Fruit fly (Drosophila melanogaster) whole organism, embryonic: ENCODE measurements around the gene aop.

Experiments used
- Awh ChIP-seq: fragments of 200-800 bp; sonication (Bioruptor generic); IDR thresholded peaks from 2 replicates; pipeline ENCODE4, ENCODE4 v1.3.6; 2022; ENCODE audit warnings: missing biosample characterization, missing genetic modification characterization
- CG10267 ChIP-seq: fragments of 200-800 bp; sonication (Bioruptor generic); optimal IDR thresholded peaks from 2 replicates; lab custom pipeline; 2018; ENCODE audit warnings: missing biosample characterization, mild to moderate bottlenecking, missing genetic modification characterization, moderate library complexity
- CG10321 ChIP-seq: fragments of 200-800 bp; sonication (Bioruptor generic); IDR thresholded peaks from 2 replicates; pipeline ENCODE4 v1.3.6; 2022; ENCODE audit warnings: missing biosample characterization, missing genetic modification characterization
- CG10543 ChIP-seq: fragments of 200-800 bp; sonication (Bioruptor generic); optimal IDR thresholded peaks from 3 replicates; lab custom pipeline; 2017; ENCODE audit warnings: missing biosample characterization, mild to moderate bottlenecking, missing genetic modification characterization, moderate library complexity
- CG1647 ChIP-seq: fragments of 200-800 bp; sonication (Bioruptor generic); optimal IDR thresholded peaks from 3 replicates; lab custom pipeline; 2016; ENCODE audit warnings: missing biosample characterization, missing genetic modification characterization
- CG2712 ChIP-seq: fragments of 200-800 bp; optimal IDR thresholded peaks from 3 replicates; lab custom pipeline; 2019; ENCODE audit warnings: missing biosample characterization, mild to moderate bottlenecking, missing genetic modification characterization, moderate library complexity
- CG31441 ChIP-seq: fragments of 200-800 bp; sonication (Bioruptor generic); IDR thresholded peaks from 2 replicates; pipeline ENCODE4 v1.3.6; 2022; ENCODE audit warnings: missing biosample characterization, missing genetic modification characterization
- CG34224 ChIP-seq: fragments of 200-800 bp; sonication (Bioruptor generic); IDR thresholded peaks from 3 replicates; pipeline ENCODE4 v1.3.6; 2022; ENCODE audit warnings: missing biosample characterization, missing genetic modification characterization; ENCODE audit not compliant: partially characterized antibody
- CG34422 ChIP-seq: fragments of 200-800 bp; sonication (Bioruptor generic); IDR thresholded peaks from 3 replicates; pipeline ENCODE4 v1.3.6; 2022; ENCODE audit warnings: missing biosample characterization, missing genetic modification characterization
- CG4360 ChIP-seq: fragments of 200-800 bp; sonication (Bioruptor generic); IDR thresholded peaks from 2 replicates; pipeline ENCODE4 v1.3.6; 2022; ENCODE audit warnings: missing biosample characterization, missing genetic modification characterization
- CG6254 ChIP-seq: fragments of 200-800 bp; sonication (Bioruptor generic); optimal IDR thresholded peaks from 3 replicates; lab custom pipeline; 2017; ENCODE audit warnings: mild to moderate bottlenecking, missing biosample characterization, missing genetic modification reagents, missing genetic modification characterization
- CG6272 ChIP-seq: fragments of 200-800 bp; sonication (Bioruptor generic); IDR thresholded peaks from 2 replicates; pipeline ENCODE4 v1.3.6; 2022; ENCODE audit warnings: missing biosample characterization, missing genetic modification characterization
- CG6791 ChIP-seq: fragments of 200-800 bp; sonication (Bioruptor generic); IDR thresholded peaks from 3 replicates; pipeline ENCODE4 v1.3.6; 2022; ENCODE audit warnings: missing biosample characterization, missing genetic modification characterization; ENCODE audit not compliant: partially characterized antibody
- CG7963 ChIP-seq: fragments of 200-800 bp; sonication (Bioruptor generic); IDR thresholded peaks from 3 replicates; pipeline ENCODE4 v1.3.6; 2022; ENCODE audit warnings: missing biosample characterization, missing genetic modification characterization; ENCODE audit not compliant: partially characterized antibody
- CoRest ChIP-seq: fragments of 200-800 bp; sonication (Bioruptor generic); optimal IDR thresholded peaks from 3 replicates; lab custom pipeline; 2018; ENCODE audit warnings: missing biosample characterization, mild to moderate bottlenecking, missing genetic modification characterization, moderate library complexity
- D19B ChIP-seq: fragments of 200-800 bp; sonication (Bioruptor generic); optimal IDR thresholded peaks from 2 replicates; lab custom pipeline; 2017; ENCODE audit warnings: missing biosample characterization, mild to moderate bottlenecking, missing genetic modification characterization
- Dll ChIP-seq: fragments of 200-800 bp; sonication (Bioruptor generic); IDR thresholded peaks from 4 replicates; pipeline ENCODE4 v1.3.6; 2022; ENCODE audit warnings: missing biosample characterization, missing genetic modification characterization; ENCODE audit not compliant: partially characterized antibody
- HHEX ChIP-seq: fragments of 200-800 bp; sonication (Bioruptor generic); optimal IDR thresholded peaks from 3 replicates; lab custom pipeline; 2017; ENCODE audit warnings: missing biosample characterization, mild to moderate bottlenecking, missing genetic modification characterization, missing genetic modification reagents
- HLH3B ChIP-seq: fragments of 200-800 bp; sonication (Bioruptor generic); IDR thresholded peaks from 2 replicates; pipeline ENCODE4 v1.3.6; 2022; ENCODE audit warnings: missing biosample characterization, missing genetic modification characterization
- Hsf ChIP-seq: fragments of 200-800 bp; sonication (Bioruptor generic); optimal IDR thresholded peaks from 3 replicates; lab custom pipeline; 2016; ENCODE audit warnings: missing biosample characterization, missing genetic modification characterization
- Mes4 ChIP-seq: fragments of 200-800 bp; sonication (Bioruptor generic); optimal IDR thresholded peaks from 2 replicates; lab custom pipeline; 2016; ENCODE audit warnings: missing biosample characterization, missing genetic modification characterization
- NC2α ChIP-seq: fragments of 200-800 bp; sonication (Bioruptor generic); optimal IDR thresholded peaks from 2 replicates; lab custom pipeline; 2016; ENCODE audit warnings: missing biosample characterization, missing genetic modification characterization
- NFAT ChIP-seq: fragments of 200-800 bp; sonication (Bioruptor generic); IDR thresholded peaks from 2 replicates; pipeline ENCODE4 v1.3.6; 2022; ENCODE audit warnings: missing biosample characterization, missing genetic modification characterization
- Nf-YB ChIP-seq: fragments of 200-800 bp; sonication (Bioruptor generic); optimal IDR thresholded peaks from 3 replicates; lab custom pipeline; 2019; ENCODE audit warnings: missing biosample characterization, mild to moderate bottlenecking, missing genetic modification characterization, moderate library complexity
- Scr ChIP-seq: fragments of 200-800 bp; sonication (Bioruptor generic); IDR thresholded peaks from 2 replicates; pipeline ENCODE4 v1.3.6; 2022; ENCODE audit warnings: missing biosample characterization, missing genetic modification characterization; ENCODE audit not compliant: partially characterized antibody
- Trl ChIP-seq, 3 experiments: fragments of >200 bp in 2 of 3; fragments of 200-800 bp in 1 of 3; sonication (Bioruptor generic) in 1 of 3; optimal IDR thresholded peaks; 2 replicates in 1 of 3; 3 replicates in 2 of 3; lab custom pipeline; 2016 to 2017; ENCODE audit warnings: missing biosample characterization in 1 of 3, missing genetic modification characterization in 1 of 3
- Xrp1 ChIP-seq: fragments of 200-800 bp; sonication (Bioruptor generic); IDR thresholded peaks from 2 replicates; pipeline ENCODE4 v1.3.6; 2022; ENCODE audit warnings: missing biosample characterization, missing genetic modification characterization
- bowl ChIP-seq: fragments of 200-800 bp; sonication (Bioruptor generic); IDR thresholded peaks from 2 replicates; pipeline ENCODE4 v1.3.6; 2022; ENCODE audit warnings: missing biosample characterization, missing genetic modification characterization
- da ChIP-seq: fragments of 200-800 bp; sonication (Bioruptor generic); optimal IDR thresholded peaks from 2 replicates; lab custom pipeline; 2016; ENCODE audit warnings: missing biosample characterization, missing genetic modification characterization
- dysf ChIP-seq: fragments of 200-800 bp; sonication (Bioruptor generic); IDR thresholded peaks from 3 replicates; pipeline ENCODE4 v1.3.6; 2022; ENCODE audit warnings: missing biosample characterization, missing genetic modification characterization
- gce ChIP-seq: fragments of 200-800 bp; sonication (Bioruptor generic); IDR thresholded peaks from 3 replicates; pipeline ENCODE4 v1.3.6; 2022; ENCODE audit warnings: missing biosample characterization, missing genetic modification characterization
- grau ChIP-seq: fragments of 200-800 bp; optimal IDR thresholded peaks from 3 replicates; lab custom pipeline; 2019; ENCODE audit warnings: missing biosample characterization, mild to moderate bottlenecking, missing genetic modification characterization, moderate library complexity
- kay ChIP-seq: fragments of 200-800 bp; sonication (Bioruptor generic); optimal IDR thresholded peaks from 2 replicates; lab custom pipeline; 2016; ENCODE audit warnings: missing biosample characterization, missing genetic modification characterization
- lbe ChIP-seq: fragments of 200-800 bp; sonication (Bioruptor generic); optimal IDR thresholded peaks from 2 replicates; lab custom pipeline; 2016; ENCODE audit warnings: missing biosample characterization, mild to moderate bottlenecking, missing genetic modification characterization
- lov ChIP-seq, 2 experiments: fragments of 200-800 bp in 1 of 2; fragments of >200 bp in 1 of 2; sonication (Bioruptor generic) in 1 of 2; IDR thresholded peaks in 1 of 2; optimal IDR thresholded peaks in 1 of 2; 2 replicates in 1 of 2; 3 replicates in 1 of 2; pipeline versions ENCODE4 v1.3.6 to Lab custom; 2017 to 2022; ENCODE audit warnings: missing biosample characterization in 1 of 2, missing genetic modification characterization in 1 of 2
- mirr ChIP-seq: fragments of 200-800 bp; sonication (Bioruptor generic); optimal IDR thresholded peaks from 3 replicates; lab custom pipeline; 2018; ENCODE audit warnings: missing biosample characterization, mild to moderate bottlenecking, missing genetic modification characterization
- nom ChIP-seq: fragments of 200-800 bp; sonication (Bioruptor generic); optimal IDR thresholded peaks from 2 replicates; lab custom pipeline; 2017; ENCODE audit warnings: missing biosample characterization, missing genetic modification characterization, mild to moderate bottlenecking, moderate library complexity, missing genetic modification reagents
- onecut ChIP-seq: fragments of 200-800 bp; sonication (Bioruptor generic); IDR thresholded peaks from 2 replicates; pipeline ENCODE4 v1.3.6; 2022; ENCODE audit warnings: missing biosample characterization, missing genetic modification characterization
- otp ChIP-seq: fragments of 200-800 bp; sonication (Bioruptor generic); IDR thresholded peaks from 3 replicates; pipeline ENCODE4, ENCODE4 v1.3.6; 2022; ENCODE audit warnings: missing biosample characterization, missing genetic modification characterization
- sim ChIP-seq: fragments of 200-800 bp; sonication (Bioruptor generic); IDR thresholded peaks from 2 replicates; pipeline ENCODE4 v1.3.6; 2022; ENCODE audit warnings: missing biosample characterization, missing genetic modification characterization
- slbo ChIP-seq: fragments of 200-800 bp; sonication (Bioruptor generic); IDR thresholded peaks from 2 replicates; pipeline ENCODE4 v1.3.6; 2022; ENCODE audit warnings: missing biosample characterization, missing genetic modification characterization
- sqz ChIP-seq: fragments of 200-800 bp; sonication (Bioruptor generic); optimal IDR thresholded peaks from 3 replicates; lab custom pipeline; 2018; ENCODE audit warnings: missing biosample characterization, mild to moderate bottlenecking, missing genetic modification characterization
- stwl ChIP-seq: fragments of 200-800 bp; sonication (Bioruptor generic); optimal IDR thresholded peaks from 3 replicates; lab custom pipeline; 2018; ENCODE audit warnings: missing biosample characterization, mild to moderate bottlenecking, missing genetic modification characterization, moderate library complexity
- tna ChIP-seq: fragments of 200-800 bp; sonication (Bioruptor generic); IDR thresholded peaks from 2 replicates; pipeline ENCODE4 v1.3.6; 2022; ENCODE audit warnings: missing biosample characterization, missing genetic modification characterization; ENCODE audit not compliant: partially characterized antibody
- vvl ChIP-seq: fragments of 200-800 bp; sonication (Bioruptor generic); IDR thresholded peaks from 2 replicates; pipeline ENCODE4 v1.3.6; 2022; ENCODE audit warnings: missing biosample characterization, missing genetic modification characterization

The aop gene

dm6 chr2L:2202853-2203717 is 24.5 kb upstream of the aop start:
- TF ChIP-seq sim (GFP tag; lab: Robert Waterston, UW), result 0 out of 2 replicates have a peak, but pooled peaks have one; percentile 5
- peak; percentile 3 for TF ChIP-seq mirr (GFP tag; lab: Kevin White, UChicago)
- peak; percentile 69; the same call in 1 of the 3 replicates for TF ChIP-seq CG34422 (GFP tag; lab: Robert Waterston, UW)
- TF ChIP-seq CG7963 (GFP tag; lab: Robert Waterston, UW), result 0 out of 3 replicates have a peak, but pooled peaks have one; percentile 37
- peak; percentile 70 for TF ChIP-seq sqz (GFP tag; lab: Kevin White, UChicago)
- TF ChIP-seq Hsf (GFP tag; lab: Kevin White, UChicago), result no peak
- peak; percentile 53; the same call in 1 of the 2 replicates for TF ChIP-seq bowl (GFP tag; lab: Robert Waterston, UW)
- TF ChIP-seq CG6254 (GFP tag; lab: Kevin White, UChicago), result peak; percentile 31
- TF ChIP-seq onecut (GFP tag; lab: Robert Waterston, UW), result no peak
- TF ChIP-seq CoRest (tag; lab: Kevin White, UChicago), result peak; percentile 0
- 0 out of 2 replicates have a peak, but pooled peaks have one; percentile 20 for TF ChIP-seq CG6272 (GFP tag; lab: Robert Waterston, UW)
- TF ChIP-seq Dll, result peak; percentile 34; the same call in 2 of the 4 replicates
- TF ChIP-seq Mes4 (GFP tag; lab: Kevin White, UChicago), result no peak
- TF ChIP-seq gce (GFP tag; lab: Robert Waterston, UW), result peak; percentile 22; the same call in 1 of the 3 replicates
- TF ChIP-seq CG34224 (GFP tag; lab: Robert Waterston, UW), result peak; percentile 32; the same call in 1 of the 3 replicates
- TF ChIP-seq CG1647 (GFP tag; lab: Kevin White, UChicago), result peak; percentile 8
- 0 out of 2 replicates have a peak, but pooled peaks have one; percentile 13 for TF ChIP-seq Scr (GFP tag; lab: Robert Waterston, UW)
- peak; percentile 80 for TF ChIP-seq nom (GFP tag; lab: Kevin White, UChicago)
- no peak for TF ChIP-seq D19B
- TF ChIP-seq lbe (GFP tag; lab: Kevin White, UChicago), result peak; percentile 27
- 0 out of 2 replicates have a peak, but pooled peaks have one; percentile 6 for TF ChIP-seq Xrp1 (GFP tag; lab: Robert Waterston, UW)
- no peak for TF ChIP-seq NC2α (GFP tag; lab: Kevin White, UChicago)
- TF ChIP-seq grau, result peak; percentile 13
- peak; percentile 26 for TF ChIP-seq Nf-YB (GFP tag; lab: Kevin White, UChicago)
- no peak for TF ChIP-seq da (GFP tag; lab: Kevin White, UChicago)
- TF ChIP-seq HLH3B (GFP tag; lab: Robert Waterston, UW), result peak; percentile 11; the same call in 1 of the 2 replicates
- no peak for TF ChIP-seq HHEX (GFP tag; lab: Kevin White, UChicago)
- peak; percentile 39 for TF ChIP-seq kay
- peak; percentile 13; the same call in 2 of the 3 replicates for TF ChIP-seq dysf
- no peak for TF ChIP-seq CG10267 (tag; lab: Kevin White, UChicago)
- TF ChIP-seq Trl (optimal IDR thresholded peaks at IDR 0.05; lab: Kevin White, UChicago), result peak; percentile 62 to 69
- no peak for TF ChIP-seq Trl (GFP tag; optimal IDR thresholded peaks at IDR 0.05; lab: Kevin White, UChicago)
- TF ChIP-seq slbo (GFP tag; lab: Robert Waterston, UW), result 0 out of 2 replicates have a peak, but pooled peaks have one; percentile 17
- peak; percentile 53; the same call in 1 of the 2 replicates for TF ChIP-seq tna
- no peak for TF ChIP-seq stwl (tag; lab: Kevin White, UChicago)
- TF ChIP-seq CG10543, result peak; percentile 53
- TF ChIP-seq vvl (GFP tag; lab: Robert Waterston, UW), result peak; percentile 27; the same call in 1 of the 2 replicates
- TF ChIP-seq lov (optimal IDR thresholded peaks at IDR 0.05; lab: Kevin White, UChicago), result no peak
- peak; percentile 58; the same call in 1 of the 3 replicates for TF ChIP-seq lov (GFP tag; IDR thresholded peaks at IDR 0.05; lab: Robert Waterston, UW)
- TF ChIP-seq CG2712 (tag; lab: Kevin White, UChicago), result peak; percentile 27
- TF ChIP-seq otp (GFP tag; lab: Robert Waterston, UW), result peak; percentile 38; the same call in 1 of the 3 replicates
- TF ChIP-seq NFAT (GFP tag; lab: Robert Waterston, UW), result no peak
- TF ChIP-seq Awh (GFP tag; lab: Robert Waterston, UW), result 0 out of 2 replicates have a peak, but pooled peaks have one; percentile 8
- peak; percentile 50; the same call in 1 of the 3 replicates for TF ChIP-seq CG6791
- peak; percentile 36; the same call in 1 of the 2 replicates for TF ChIP-seq CG4360
- TF ChIP-seq CG31441 (GFP tag; lab: Robert Waterston, UW), result no peak
- TF ChIP-seq CG10321 (GFP tag; lab: Robert Waterston, UW), result peak; percentile 46; the same call in 1 of the 2 replicates
